Fruit fly (Drosophila melanogaster) whole organism, embryonic: ENCODE measurements around the gene CG7806.

Experiments used
- Aef1 ChIP-seq: fragments of 200-800 bp; sonication (Bioruptor generic); IDR thresholded peaks from 3 replicates; pipeline ENCODE4 v1.3.6; 2022; ENCODE audit warnings: missing biosample characterization, missing genetic modification characterization
- Antp ChIP-seq: fragments of 200-800 bp; sonication (Bioruptor generic); optimal IDR thresholded peaks from 3 replicates; lab custom pipeline; 2016; ENCODE audit warnings: missing biosample characterization, missing genetic modification characterization
- Asciz ChIP-seq: fragments of 200-800 bp; sonication (Bioruptor generic); optimal IDR thresholded peaks from 2 replicates; lab custom pipeline; 2017; ENCODE audit warnings: missing biosample characterization, mild to moderate bottlenecking, missing genetic modification characterization, missing genetic modification reagents
- C15 ChIP-seq: fragments of 200-800 bp; sonication (Bioruptor generic); IDR thresholded peaks from 3 replicates; pipeline ENCODE4 v1.3.6; 2022; ENCODE audit warnings: missing biosample characterization, missing genetic modification characterization
- CG10431 ChIP-seq: fragments of 200-800 bp; sonication (Bioruptor generic); optimal IDR thresholded peaks from 3 replicates; lab custom pipeline; 2018; ENCODE audit warnings: missing biosample characterization, mild to moderate bottlenecking, missing genetic modification characterization
- CG10462 ChIP-seq: fragments of 200-800 bp; sonication (Bioruptor generic); optimal IDR thresholded peaks from 2 replicates; lab custom pipeline; 2016; ENCODE audit warnings: missing biosample characterization, missing genetic modification characterization
- CG14050 ChIP-seq: fragments of 200-800 bp; sonication (Bioruptor generic); IDR thresholded peaks from 3 replicates; pipeline ENCODE4 v1.3.6; 2022; ENCODE audit warnings: missing biosample characterization, missing genetic modification characterization
- CG15479 ChIP-seq: fragments of 200-800 bp; sonication (Bioruptor generic); optimal IDR thresholded peaks from 3 replicates; lab custom pipeline; 2019; ENCODE audit warnings: missing biosample characterization, mild to moderate bottlenecking, missing genetic modification characterization, moderate library complexity
- CG15696 ChIP-seq: fragments of 200-800 bp; sonication (Bioruptor generic); optimal IDR thresholded peaks from 2 replicates; lab custom pipeline; 2019; ENCODE audit warnings: missing biosample characterization, mild to moderate bottlenecking, missing genetic modification characterization, moderate library complexity
- CG17829 ChIP-seq: fragments of 200-800 bp; optimal IDR thresholded peaks from 2 replicates; lab custom pipeline; 2019; ENCODE audit warnings: missing biosample characterization, mild to moderate bottlenecking, missing genetic modification characterization, moderate library complexity
- CG1832 ChIP-seq: fragments of 200-800 bp; sonication (Bioruptor generic); optimal IDR thresholded peaks from 2 replicates; lab custom pipeline; 2017; ENCODE audit warnings: missing biosample characterization, mild to moderate bottlenecking, missing genetic modification characterization, inconsistent platforms
- CG18599 ChIP-seq: fragments of 200-800 bp; sonication (Bioruptor generic); optimal IDR thresholded peaks from 3 replicates; lab custom pipeline; 2017; ENCODE audit warnings: missing biosample characterization, missing genetic modification characterization, mild to moderate bottlenecking, moderate library complexity, missing genetic modification reagents
- CG2202 ChIP-seq: fragments of 200-800 bp; sonication (Bioruptor generic); optimal IDR thresholded peaks from 2 replicates; lab custom pipeline; 2018; ENCODE audit warnings: missing biosample characterization, mild to moderate bottlenecking, missing genetic modification characterization
- CG34422 ChIP-seq: fragments of 200-800 bp; sonication (Bioruptor generic); IDR thresholded peaks from 3 replicates; pipeline ENCODE4 v1.3.6; 2022; ENCODE audit warnings: missing biosample characterization, missing genetic modification characterization
- CG42726 ChIP-seq: fragments of 200-800 bp; sonication (Bioruptor generic); IDR thresholded peaks from 2 replicates; pipeline ENCODE4 v1.3.6; 2022; ENCODE audit warnings: missing biosample characterization, missing genetic modification characterization; ENCODE audit not compliant: partially characterized antibody
- CG6854 ChIP-seq: fragments of 200-800 bp; sonication (Bioruptor generic); optimal IDR thresholded peaks from 3 replicates; lab custom pipeline; 2017; ENCODE audit warnings: missing biosample characterization, mild to moderate bottlenecking, missing genetic modification characterization
- CG7745 ChIP-seq: fragments of 200-800 bp; sonication (Bioruptor generic); optimal IDR thresholded peaks from 2 replicates; lab custom pipeline; 2018; ENCODE audit warnings: missing biosample characterization, mild to moderate bottlenecking, missing genetic modification characterization, moderate library complexity
- CG7786 ChIP-seq: fragments of 200-800 bp; sonication (Bioruptor generic); optimal IDR thresholded peaks from 2 replicates; lab custom pipeline; 2016; ENCODE audit warnings: missing biosample characterization, missing genetic modification characterization
- CG8944 ChIP-seq: fragments of 200-800 bp; sonication (Bioruptor generic); optimal IDR thresholded peaks from 3 replicates; lab custom pipeline; 2016; ENCODE audit warnings: missing biosample characterization, missing genetic modification characterization
- CG9437 ChIP-seq: fragments of 200-800 bp; sonication (Bioruptor generic); optimal IDR thresholded peaks from 2 replicates; lab custom pipeline; 2018; ENCODE audit warnings: missing biosample characterization, mild to moderate bottlenecking, missing genetic modification characterization
- CG9727 ChIP-seq: fragments of 200-800 bp; sonication (Bioruptor generic); optimal IDR thresholded peaks from 3 replicates; lab custom pipeline; 2017; ENCODE audit warnings: missing biosample characterization, mild to moderate bottlenecking, missing genetic modification characterization
- CG9932 ChIP-seq: fragments of 200-800 bp; sonication (Bioruptor generic); IDR thresholded peaks from 2 replicates; pipeline ENCODE4 v1.3.6; 2022; ENCODE audit warnings: missing biosample characterization, missing genetic modification characterization
- CkIIα-i1 ChIP-seq: fragments of 200-800 bp; sonication (Bioruptor generic); IDR thresholded peaks from 2 replicates; pipeline ENCODE4 v1.3.6; 2022; ENCODE audit warnings: missing biosample characterization, missing genetic modification characterization
- Doc2 ChIP-seq: fragments of 200-800 bp; sonication (Bioruptor generic); IDR thresholded peaks from 2 replicates; pipeline ENCODE4 v1.3.6; 2022; ENCODE audit warnings: missing biosample characterization, missing genetic modification characterization
- Doc3 ChIP-seq: fragments of 200-800 bp; sonication (Bioruptor generic); IDR thresholded peaks from 3 replicates; pipeline ENCODE4 v1.3.6; 2022; ENCODE audit warnings: missing biosample characterization, missing genetic modification characterization; ENCODE audit not compliant: partially characterized antibody
- HmgD ChIP-seq: fragments of 200-800 bp; sonication (Bioruptor generic); optimal IDR thresholded peaks from 3 replicates; lab custom pipeline; 2016; ENCODE audit warnings: missing biosample characterization, missing genetic modification characterization
- Hmr ChIP-seq: fragments of 200-800 bp; sonication (Bioruptor generic); optimal IDR thresholded peaks from 3 replicates; lab custom pipeline; 2017; ENCODE audit warnings: mild to moderate bottlenecking, missing biosample characterization, missing genetic modification reagents, missing genetic modification characterization
- Lhr ChIP-seq: fragments of 200-800 bp; sonication (Bioruptor generic); optimal IDR thresholded peaks from 3 replicates; lab custom pipeline; 2017; ENCODE audit warnings: mild to moderate bottlenecking, missing biosample characterization, missing genetic modification reagents, missing genetic modification characterization
- Mrtf ChIP-seq: fragments of 200-800 bp; sonication (Bioruptor generic); IDR thresholded peaks from 3 replicates; pipeline ENCODE4 v1.3.6; 2022; ENCODE audit warnings: missing biosample characterization, missing genetic modification characterization
- PHDP ChIP-seq: fragments of 200-800 bp; sonication (Bioruptor generic); optimal IDR thresholded peaks from 3 replicates; lab custom pipeline; 2018; ENCODE audit warnings: missing biosample characterization, mild to moderate bottlenecking, missing genetic modification characterization, moderate library complexity
- Ravus ChIP-seq: fragments of 200-800 bp; sonication (Bioruptor generic); IDR thresholded peaks from 2 replicates; pipeline ENCODE4 v1.3.6; 2022; ENCODE audit warnings: missing biosample characterization, missing genetic modification characterization
- aop ChIP-seq: fragments of 200-800 bp; sonication (Bioruptor generic); IDR thresholded peaks from 2 replicates; pipeline ENCODE4 v1.3.6; 2022; ENCODE audit warnings: missing biosample characterization, missing genetic modification characterization
- bbx ChIP-seq: fragments of 200-800 bp; sonication (Bioruptor generic); IDR thresholded peaks from 2 replicates; pipeline ENCODE4 v1.3.6; 2022; ENCODE audit warnings: missing biosample characterization, missing genetic modification characterization; ENCODE audit not compliant: partially characterized antibody
- cg ChIP-seq: fragments of 200-800 bp; sonication (Bioruptor generic); optimal IDR thresholded peaks from 3 replicates; lab custom pipeline; 2019; ENCODE audit warnings: missing biosample characterization, mild to moderate bottlenecking, missing genetic modification characterization, moderate library complexity
- chn ChIP-seq: fragments of 200-800 bp; sonication (Bioruptor generic); optimal IDR thresholded peaks from 2 replicates; lab custom pipeline; 2016; ENCODE audit warnings: missing biosample characterization, missing genetic modification characterization
- da ChIP-seq: fragments of 200-800 bp; sonication (Bioruptor generic); optimal IDR thresholded peaks from 2 replicates; lab custom pipeline; 2016; ENCODE audit warnings: missing biosample characterization, missing genetic modification characterization
- dmrt11E ChIP-seq: fragments of 200-800 bp; sonication (Bioruptor generic); optimal IDR thresholded peaks from 3 replicates; lab custom pipeline; 2018; ENCODE audit warnings: missing biosample characterization, mild to moderate bottlenecking, missing genetic modification characterization, moderate library complexity
- gem ChIP-seq: fragments of 200-800 bp; sonication (Bioruptor generic); optimal IDR thresholded peaks from 2 replicates; lab custom pipeline; 2019; ENCODE audit warnings: missing biosample characterization, mild to moderate bottlenecking, missing genetic modification characterization, moderate library complexity
- hbn ChIP-seq: fragments of 200-800 bp; sonication (Bioruptor generic); IDR thresholded peaks from 2 replicates; pipeline ENCODE4 v1.3.6; 2022; ENCODE audit warnings: missing biosample characterization, missing genetic modification characterization; ENCODE audit not compliant: partially characterized antibody
- inv ChIP-seq: fragments of 200-800 bp; sonication (Bioruptor generic); IDR thresholded peaks from 2 replicates; pipeline ENCODE4 v1.3.6; 2022; ENCODE audit warnings: missing biosample characterization, missing genetic modification characterization; ENCODE audit not compliant: partially characterized antibody
- kah ChIP-seq: fragments of 200-800 bp; sonication (Bioruptor generic); optimal IDR thresholded peaks from 2 replicates; lab custom pipeline; 2018; ENCODE audit warnings: missing biosample characterization, mild to moderate bottlenecking, missing genetic modification characterization
- kni ChIP-seq: fragments of 200-800 bp; sonication (Bioruptor generic); optimal IDR thresholded peaks from 3 replicates; lab custom pipeline; 2017; ENCODE audit warnings: mild to moderate bottlenecking, missing biosample characterization, missing genetic modification reagents, missing genetic modification characterization
- lbe ChIP-seq: fragments of 200-800 bp; sonication (Bioruptor generic); optimal IDR thresholded peaks from 2 replicates; lab custom pipeline; 2016; ENCODE audit warnings: missing biosample characterization, mild to moderate bottlenecking, missing genetic modification characterization
- nau ChIP-seq: fragments of 200-800 bp; sonication (Bioruptor generic); optimal IDR thresholded peaks from 3 replicates; lab custom pipeline; 2017; ENCODE audit warnings: missing biosample characterization, mild to moderate bottlenecking, missing genetic modification characterization, missing genetic modification reagents
- seq ChIP-seq: fragments of 200-800 bp; sonication (Bioruptor generic); IDR thresholded peaks from 2 replicates; pipeline ENCODE4 v1.3.6; 2022; ENCODE audit warnings: missing biosample characterization, missing genetic modification characterization
- sima ChIP-seq: fragments of 200-800 bp; sonication (Bioruptor generic); optimal IDR thresholded peaks from 2 replicates; lab custom pipeline; 2016; ENCODE audit warnings: missing biosample characterization, missing genetic modification characterization
- stc ChIP-seq: fragments of 200-800 bp; sonication (Bioruptor generic); IDR thresholded peaks from 2 replicates; pipeline ENCODE4 v1.3.6; 2022; ENCODE audit warnings: missing biosample characterization, missing genetic modification characterization
- zen2 ChIP-seq: fragments of 200-800 bp; sonication (Bioruptor generic); IDR thresholded peaks from 3 replicates; pipeline ENCODE4 v1.3.6; 2022; ENCODE audit warnings: missing biosample characterization, missing genetic modification characterization; ENCODE audit not compliant: partially characterized antibody

Gene CG7806

DNA sequence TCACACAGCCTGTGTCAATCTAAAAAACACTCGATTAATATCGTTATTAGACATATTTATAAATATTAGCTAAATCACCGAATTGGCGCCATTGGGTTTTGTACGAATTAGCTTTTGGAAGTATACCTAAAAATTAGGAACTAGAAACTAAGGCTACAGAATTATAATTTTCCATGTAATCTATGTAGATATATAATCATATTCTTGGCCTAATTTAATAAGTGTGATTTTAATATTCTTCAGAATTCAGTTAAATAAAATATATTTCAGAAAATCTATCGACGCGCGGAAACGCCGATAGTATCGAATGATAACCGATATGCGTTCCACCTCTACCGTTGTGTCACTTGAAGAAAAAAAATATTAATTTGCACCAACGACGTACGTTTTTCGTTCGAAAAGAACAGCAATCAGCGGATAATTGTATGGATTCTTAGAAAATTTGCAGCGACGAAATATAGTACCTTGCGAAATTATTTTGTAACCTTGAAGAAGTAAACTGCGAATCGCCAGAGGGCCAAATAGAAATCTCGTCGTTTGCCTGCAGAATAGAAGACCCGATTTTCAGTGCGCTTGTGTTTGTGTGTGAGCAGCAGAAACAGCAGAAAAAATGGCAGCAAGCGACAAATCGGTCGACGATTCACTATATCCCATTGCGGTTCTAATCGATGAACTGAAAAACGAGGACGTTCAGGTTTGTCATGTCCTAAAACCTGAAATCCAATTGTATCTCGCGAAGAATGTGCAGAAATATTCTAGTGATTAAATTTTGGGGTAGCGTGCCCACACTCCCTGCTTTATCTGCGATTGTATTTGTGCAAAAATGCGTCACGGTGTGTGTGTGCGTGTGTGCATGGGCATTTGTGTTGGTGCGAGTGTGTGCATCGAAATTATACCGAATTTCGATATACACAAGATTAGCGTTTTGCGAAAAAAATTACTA, 54.8 kb downstream of the CG7806 start, which contains the start of gene Pp2A-29B (continued):
- TF ChIP-seq hbn (peak; percentile 99), aop (GFP tag; lab: Robert Waterston, UW) (no peak), CG7786 (GFP tag; lab: Kevin White, UChicago) (no peak), chn (GFP tag; lab: Kevin White, UChicago) (no peak), kah (GFP tag; lab: Kevin White, UChicago) (no peak), da (GFP tag; lab: Kevin White, UChicago) (no peak), CG9437 (GFP tag; lab: Kevin White, UChicago) (peak; percentile 35), CG15696 (tag; lab: Kevin White, UChicago) (peak; percentile 35), Doc3 (GFP tag; lab: Robert Waterston, UW) (peak; percentile 99), nau (GFP tag; lab: Kevin White, UChicago) (no peak), lbe (GFP tag; lab: Kevin White, UChicago) (peak; percentile 41), Antp (GFP tag; lab: Kevin White, UChicago) (no peak), dmrt11E (tag; lab: Kevin White, UChicago) (peak; percentile 46), Aef1 (no peak), cg (peak; percentile 98), gem (peak; percentile 48), CG9932 (GFP tag; lab: Robert Waterston, UW) (peak; percentile 65), sima (GFP tag; lab: Kevin White, UChicago) (no peak), kni (peak; percentile 55), CG15479 (GFP tag; lab: Kevin White, UChicago) (peak; percentile 37), CG7745 (no peak), C15 (GFP tag; lab: Robert Waterston, UW) (no peak), CG1832 (GFP tag; lab: Kevin White, UChicago) (no peak), CG17829 (tag; lab: Kevin White, UChicago) (peak; percentile 53), Doc2 (no peak), Mrtf (no peak), zen2 (GFP tag; lab: Robert Waterston, UW) (peak; percentile 98), CG2202 (no peak), inv (GFP tag; lab: Robert Waterston, UW) (peak; percentile 100), seq (GFP tag; lab: Robert Waterston, UW) (no peak), Ravus (GFP tag; lab: Robert Waterston, UW) (no peak), CG18599 (GFP tag; lab: Kevin White, UChicago) (no peak), CG10431 (GFP tag; lab: Kevin White, UChicago) (no peak), CG14050 (GFP tag; lab: Robert Waterston, UW) (no peak), CG6854 (GFP tag; lab: Kevin White, UChicago) (no peak), HmgD (GFP tag; lab: Kevin White, UChicago) (no peak), stc (no peak), bbx (GFP tag; lab: Robert Waterston, UW) (peak; percentile 98), CG42726 (GFP tag; lab: Robert Waterston, UW) (peak; percentile 96), Asciz (GFP tag; lab: Kevin White, UChicago) (no peak), Lhr (GFP tag; lab: Kevin White, UChicago) (peak; percentile 44), CG10462 (peak; percentile 7), PHDP (no peak), CkIIα-i1 (GFP tag; lab: Robert Waterston, UW) (no peak), Hmr (peak; percentile 4), CG8944 (no peak), CG9727 (GFP tag; lab: Kevin White, UChicago) (peak; percentile 61), CG34422 (GFP tag; lab: Robert Waterston, UW) (no peak; the same call in 2 of the 3 replicates)
